Fruit fly (Drosophila melanogaster) whole organism, embryonic: Measurements from ENCODE around the gene Sam-S.

Source experiments
- Adf1 ChIP-seq: fragments of 200-800 bp; sonication (Bioruptor generic); IDR thresholded peaks from 2 replicates; pipeline ENCODE4 v1.3.6; 2022; ENCODE audit warnings: missing biosample characterization, missing genetic modification characterization
- CG1024 ChIP-seq: fragments of 200-800 bp; sonication (Bioruptor generic); IDR thresholded peaks from 2 replicates; pipeline ENCODE4 v1.3.6; 2022; ENCODE audit warnings: missing biosample characterization, missing genetic modification characterization
- CG10267 ChIP-seq: fragments of 200-800 bp; sonication (Bioruptor generic); optimal IDR thresholded peaks from 2 replicates; lab custom pipeline; 2018; ENCODE audit warnings: missing biosample characterization, mild to moderate bottlenecking, missing genetic modification characterization, moderate library complexity
- CG11456 ChIP-seq: fragments of 200-800 bp; sonication (Bioruptor generic); IDR thresholded peaks from 3 replicates; pipeline ENCODE4 v1.3.6; 2022; ENCODE audit warnings: missing biosample characterization, missing genetic modification characterization
- CG12299 ChIP-seq: fragments of 200-800 bp; sonication (Bioruptor generic); optimal IDR thresholded peaks from 2 replicates; lab custom pipeline; 2018; ENCODE audit warnings: missing biosample characterization, mild to moderate bottlenecking, missing genetic modification characterization
- CG12391 ChIP-seq: fragments of 200-800 bp; sonication (Bioruptor generic); optimal IDR thresholded peaks from 3 replicates; lab custom pipeline; 2018; ENCODE audit warnings: missing biosample characterization, mild to moderate bottlenecking, missing genetic modification characterization, moderate library complexity
- CG13287 ChIP-seq: fragments of 200-800 bp; sonication (Bioruptor generic); IDR thresholded peaks from 2 replicates; pipeline ENCODE4 v1.3.6; 2022; ENCODE audit warnings: missing biosample characterization, missing genetic modification characterization; ENCODE audit not compliant: partially characterized antibody
- CG15269 ChIP-seq: fragments of 200-800 bp; sonication (Bioruptor generic); optimal IDR thresholded peaks from 2 replicates; lab custom pipeline; 2018; ENCODE audit warnings: missing biosample characterization, mild to moderate bottlenecking, missing genetic modification characterization, moderate library complexity
- CG17385 ChIP-seq: fragments of 200-800 bp; sonication (Bioruptor generic); optimal IDR thresholded peaks from 3 replicates; lab custom pipeline; 2018; ENCODE audit warnings: missing biosample characterization, mild to moderate bottlenecking, missing genetic modification characterization
- CG2678 ChIP-seq: fragments of 200-800 bp; sonication (Bioruptor generic); optimal IDR thresholded peaks from 3 replicates; lab custom pipeline; 2019; ENCODE audit warnings: missing biosample characterization, mild to moderate bottlenecking, missing genetic modification characterization, moderate library complexity
- CG32767 ChIP-seq: fragments of 200-800 bp; sonication (Bioruptor generic); IDR thresholded peaks from 2 replicates; pipeline ENCODE4 v1.3.6; 2022; ENCODE audit warnings: missing biosample characterization, missing genetic modification characterization
- CG34376 ChIP-seq: fragments of 200-800 bp; sonication (Bioruptor generic); optimal IDR thresholded peaks from 2 replicates; lab custom pipeline; 2018; ENCODE audit warnings: missing biosample characterization, mild to moderate bottlenecking, missing genetic modification characterization
- CG4707 ChIP-seq: fragments of 200-800 bp; sonication (Bioruptor generic); optimal IDR thresholded peaks from 2 replicates; lab custom pipeline; 2018; ENCODE audit warnings: missing biosample characterization, mild to moderate bottlenecking, missing genetic modification characterization, moderate library complexity
- CG7556 ChIP-seq: fragments of 200-800 bp; sonication (Bioruptor generic); optimal IDR thresholded peaks from 2 replicates; lab custom pipeline; 2017; ENCODE audit warnings: missing biosample characterization, mild to moderate bottlenecking, missing genetic modification characterization
- CG7987 ChIP-seq: fragments of 200-800 bp; sonication (Bioruptor generic); optimal IDR thresholded peaks from 2 replicates; lab custom pipeline; 2018; ENCODE audit warnings: missing biosample characterization, mild to moderate bottlenecking, missing genetic modification characterization, moderate library complexity
- CHES-1-like ChIP-seq: fragments of 200-800 bp; sonication (Bioruptor generic); optimal IDR thresholded peaks from 2 replicates; lab custom pipeline; 2016; ENCODE audit warnings: missing biosample characterization, missing genetic modification characterization
- Dad ChIP-seq: fragments of 200-800 bp; sonication (Bioruptor generic); optimal IDR thresholded peaks from 3 replicates; lab custom pipeline; 2016; ENCODE audit warnings: missing biosample characterization, missing genetic modification characterization
- Dll ChIP-seq: fragments of 200-800 bp; sonication (Bioruptor generic); IDR thresholded peaks from 4 replicates; pipeline ENCODE4 v1.3.6; 2022; ENCODE audit warnings: missing biosample characterization, missing genetic modification characterization; ENCODE audit not compliant: partially characterized antibody
- Drgx ChIP-seq: fragments of 200-800 bp; sonication (Bioruptor generic); IDR thresholded peaks from 2 replicates; pipeline ENCODE4 v1.3.6; 2022; ENCODE audit warnings: missing biosample characterization, missing genetic modification characterization
- E2f2 ChIP-seq: fragments of 200-800 bp; sonication (Bioruptor generic); IDR thresholded peaks from 2 replicates; pipeline ENCODE4 v1.3.6; 2022; ENCODE audit warnings: missing biosample characterization, missing genetic modification characterization
- ERR ChIP-seq: fragments of 200-800 bp; sonication (Bioruptor generic); optimal IDR thresholded peaks from 2 replicates; lab custom pipeline; 2016; ENCODE audit warnings: missing biosample characterization, missing genetic modification characterization
- Mes4 ChIP-seq: fragments of 200-800 bp; sonication (Bioruptor generic); optimal IDR thresholded peaks from 2 replicates; lab custom pipeline; 2016; ENCODE audit warnings: missing biosample characterization, missing genetic modification characterization
- NC2β ChIP-seq: fragments of 200-800 bp; sonication (Bioruptor generic); optimal IDR thresholded peaks from 2 replicates; lab custom pipeline; 2016; ENCODE audit warnings: missing biosample characterization, missing genetic modification characterization
- Nf-YC ChIP-seq: fragments of 200-800 bp; optimal IDR thresholded peaks from 3 replicates; lab custom pipeline; 2019; ENCODE audit warnings: missing biosample characterization, mild to moderate bottlenecking, missing genetic modification characterization, moderate library complexity
- Pdp1 ChIP-seq, 2 experiments: fragments of 200-800 bp; sonication (Bioruptor generic); optimal IDR thresholded peaks; 3 replicates each; lab custom pipeline; 2016; ENCODE audit warnings: missing biosample characterization in 2 of 2, missing genetic modification characterization in 2 of 2, mild to moderate bottlenecking in 1 of 2, moderate library complexity in 1 of 2
- Ptx1 ChIP-seq: fragments of 200-800 bp; sonication (Bioruptor generic); IDR thresholded peaks from 2 replicates; pipeline ENCODE4 v1.3.6; 2022; ENCODE audit warnings: missing biosample characterization, missing genetic modification characterization
- Six4 ChIP-seq: fragments of 200-800 bp; sonication (Bioruptor generic); optimal IDR thresholded peaks from 2 replicates; lab custom pipeline; 2016; ENCODE audit warnings: missing biosample characterization, missing genetic modification characterization
- Sox102F ChIP-seq: fragments of 200-800 bp; sonication (Bioruptor generic); optimal IDR thresholded peaks from 2 replicates; lab custom pipeline; 2018; ENCODE audit warnings: missing biosample characterization, mild to moderate bottlenecking, missing genetic modification characterization, moderate library complexity
- abd-A ChIP-seq: fragments of 200-800 bp; sonication (Bioruptor generic); optimal IDR thresholded peaks from 3 replicates; lab custom pipeline; 2019; ENCODE audit warnings: missing biosample characterization, mild to moderate bottlenecking, missing genetic modification characterization, moderate library complexity
- chinmo ChIP-seq: fragments of 200-800 bp; sonication (Bioruptor generic); IDR thresholded peaks from 4 replicates; pipeline ENCODE4 v1.3.6; 2022; ENCODE audit warnings: missing biosample characterization, missing genetic modification characterization; ENCODE audit not compliant: partially characterized antibody
- chm ChIP-seq: fragments of 200-800 bp; sonication (Bioruptor generic); IDR thresholded peaks from 2 replicates; pipeline ENCODE4 v1.3.6; 2022; ENCODE audit warnings: missing biosample characterization, missing genetic modification characterization
- gce ChIP-seq: fragments of 200-800 bp; sonication (Bioruptor generic); IDR thresholded peaks from 3 replicates; pipeline ENCODE4 v1.3.6; 2022; ENCODE audit warnings: missing biosample characterization, missing genetic modification characterization
- gcm ChIP-seq: fragments of 200-800 bp; sonication (Bioruptor generic); optimal IDR thresholded peaks from 2 replicates; lab custom pipeline; 2019; ENCODE audit warnings: missing biosample characterization, mild to moderate bottlenecking, missing genetic modification characterization, moderate library complexity
- gcm2 ChIP-seq: fragments of 200-800 bp; sonication (Bioruptor generic); optimal IDR thresholded peaks from 2 replicates; lab custom pipeline; 2016; ENCODE audit warnings: missing biosample characterization, missing genetic modification characterization
- hb ChIP-seq: fragments of 200-800 bp; sonication (Bioruptor generic); IDR thresholded peaks from 3 replicates; pipeline ENCODE4 v1.3.6; 2022; ENCODE audit warnings: missing biosample characterization, missing genetic modification characterization; ENCODE audit not compliant: partially characterized antibody
- hth ChIP-seq: fragments of >200 bp; optimal IDR thresholded peaks from 2 replicates; lab custom pipeline; 2017; ENCODE audit warnings: inconsistent platforms
- lab ChIP-seq: fragments of 200-800 bp; sonication (Bioruptor generic); optimal IDR thresholded peaks from 3 replicates; lab custom pipeline; 2017; ENCODE audit warnings: missing biosample characterization, missing genetic modification characterization, mild to moderate bottlenecking, moderate library complexity, missing genetic modification reagents
- lilli ChIP-seq: fragments of 200-800 bp; sonication (Bioruptor generic); optimal IDR thresholded peaks from 3 replicates; lab custom pipeline; 2016; ENCODE audit warnings: missing biosample characterization, missing genetic modification characterization
- otp ChIP-seq: fragments of 200-800 bp; sonication (Bioruptor generic); IDR thresholded peaks from 3 replicates; pipeline ENCODE4, ENCODE4 v1.3.6; 2022; ENCODE audit warnings: missing biosample characterization, missing genetic modification characterization
- salm ChIP-seq: fragments of 200-800 bp; sonication (Bioruptor generic); optimal IDR thresholded peaks from 2 replicates; lab custom pipeline; 2018; ENCODE audit warnings: missing biosample characterization, mild to moderate bottlenecking, missing genetic modification characterization
- scrt ChIP-seq: fragments of 200-800 bp; sonication (Bioruptor generic); optimal IDR thresholded peaks from 2 replicates; lab custom pipeline; 2018; ENCODE audit warnings: missing biosample characterization, mild to moderate bottlenecking, missing genetic modification characterization, moderate library complexity
- so ChIP-seq: fragments of 200-800 bp; sonication (Bioruptor generic); IDR thresholded peaks from 3 replicates; pipeline ENCODE4 v1.3.6; 2022; ENCODE audit warnings: missing biosample characterization, missing genetic modification characterization
- sqz ChIP-seq: fragments of 200-800 bp; sonication (Bioruptor generic); optimal IDR thresholded peaks from 3 replicates; lab custom pipeline; 2018; ENCODE audit warnings: missing biosample characterization, mild to moderate bottlenecking, missing genetic modification characterization
- sug ChIP-seq: fragments of 200-800 bp; optimal IDR thresholded peaks from 2 replicates; lab custom pipeline; 2019; ENCODE audit warnings: missing biosample characterization, mild to moderate bottlenecking, missing genetic modification characterization, moderate library complexity
- tap ChIP-seq: fragments of 200-800 bp; optimal IDR thresholded peaks from 3 replicates; lab custom pipeline; 2019; ENCODE audit warnings: missing biosample characterization, mild to moderate bottlenecking, missing genetic modification characterization, moderate library complexity
- trh ChIP-seq: fragments of 200-800 bp; sonication (Bioruptor generic); optimal IDR thresholded peaks from 2 replicates; lab custom pipeline; 2016; ENCODE audit warnings: missing biosample characterization, missing genetic modification characterization
- vvl ChIP-seq: fragments of 200-800 bp; sonication (Bioruptor generic); IDR thresholded peaks from 2 replicates; pipeline ENCODE4 v1.3.6; 2022; ENCODE audit warnings: missing biosample characterization, missing genetic modification characterization
- zfh1 ChIP-seq: fragments of 200-800 bp; sonication (Bioruptor generic); IDR thresholded peaks from 3 replicates; pipeline ENCODE4 v1.3.6; 2022; ENCODE audit warnings: missing biosample characterization, missing genetic modification characterization

The Sam-S gene

dm6 chr2L:128977-129941, 22.6 kb downstream of the Sam-S start (continued):
- TF ChIP-seq E2f2 (GFP tag; lab: Robert Waterston, UW): peak; percentile 23; the same call in 1 of the 2 replicates
- peak; percentile 31; the same call in 2 of the 3 replicates for TF ChIP-seq gce
- peak; percentile 76 for TF ChIP-seq vvl (GFP tag; lab: Robert Waterston, UW)
- 0 out of 3 replicates have a peak, but pooled peaks have one; percentile 18 for TF ChIP-seq so
- TF ChIP-seq NC2β: peak; percentile 47
- TF ChIP-seq Dll (GFP tag; lab: Robert Waterston, UW): no peak; the same call in 3 of the 4 replicates
- TF ChIP-seq CHES-1-like (GFP tag; lab: Kevin White, UChicago): peak; percentile 37
- TF ChIP-seq CG7987 (GFP tag; lab: Kevin White, UChicago): peak; percentile 68
- peak; percentile 59 for TF ChIP-seq scrt (GFP tag; lab: Kevin White, UChicago)
- peak; percentile 69 for TF ChIP-seq CG13287 (GFP tag; lab: Robert Waterston, UW)
- TF ChIP-seq abd-A (tag; lab: Kevin White, UChicago): peak; percentile 2
- peak; percentile 64 for TF ChIP-seq CG4707 (GFP tag; lab: Kevin White, UChicago)
- peak; percentile 23 for TF ChIP-seq CG10267 (tag; lab: Kevin White, UChicago)
- peak; percentile 91 for TF ChIP-seq chm (GFP tag; lab: Robert Waterston, UW)
- TF ChIP-seq Ptx1 (GFP tag; lab: Robert Waterston, UW): no peak
- TF ChIP-seq Adf1 (GFP tag; lab: Robert Waterston, UW): peak; percentile 67
- peak; percentile 18 for TF ChIP-seq CG15269 (tag; lab: Kevin White, UChicago)
- peak; percentile 29 for TF ChIP-seq CG12391 (tag; lab: Kevin White, UChicago)
- TF ChIP-seq zfh1: peak; percentile 60; the same call in 2 of the 3 replicates
- peak; percentile 51 for TF ChIP-seq CG2678 (tag; lab: Kevin White, UChicago)
- TF ChIP-seq tap (tag; lab: Kevin White, UChicago): peak; percentile 8
- TF ChIP-seq Pdp1 (GFP tag; optimal IDR thresholded peaks at IDR 0.05; lab: Kevin White, UChicago): peak in 1 of 2 experiments; percentile 85
- peak; percentile 87 for TF ChIP-seq CG34376
- TF ChIP-seq gcm2 (GFP tag; lab: Kevin White, UChicago): no peak
- TF ChIP-seq lab: peak; percentile 82
- no peak for TF ChIP-seq hth (lab: Kevin White, UChicago)
- TF ChIP-seq Nf-YC (tag; lab: Kevin White, UChicago): peak; percentile 74
- TF ChIP-seq gcm (GFP tag; lab: Kevin White, UChicago): peak; percentile 78
- TF ChIP-seq CG17385 (GFP tag; lab: Kevin White, UChicago): peak; percentile 60
- no peak for TF ChIP-seq trh (GFP tag; lab: Kevin White, UChicago)
- TF ChIP-seq chinmo (GFP tag; lab: Robert Waterston, UW): peak; percentile 95
- TF ChIP-seq Mes4 (GFP tag; lab: Kevin White, UChicago): peak; percentile 10
- TF ChIP-seq CG32767 (GFP tag; lab: Robert Waterston, UW): peak; percentile 66
- peak; percentile 13 for TF ChIP-seq salm (tag; lab: Kevin White, UChicago)
- TF ChIP-seq otp: peak; percentile 43; the same call in 1 of the 3 replicates
- TF ChIP-seq hb: no peak
- TF ChIP-seq Drgx: 0 out of 2 replicates have a peak, but pooled peaks have one; percentile 27
- peak; percentile 57 for TF ChIP-seq CG12299 (tag; lab: Kevin White, UChicago)
- no peak for TF ChIP-seq CG1024 (GFP tag; lab: Robert Waterston, UW)
- TF ChIP-seq Dad (GFP tag; lab: Kevin White, UChicago): peak; percentile 20
- peak; percentile 51; the same call in 1 of the 3 replicates for TF ChIP-seq CG11456
- TF ChIP-seq Six4 (GFP tag; lab: Kevin White, UChicago): no peak
- peak; percentile 17 for TF ChIP-seq ERR
- peak; percentile 42 for TF ChIP-seq lilli
- TF ChIP-seq sqz (GFP tag; lab: Kevin White, UChicago): peak; percentile 2
- no peak for TF ChIP-seq Sox102F (GFP tag; lab: Kevin White, UChicago)
- TF ChIP-seq CG7556 (GFP tag; lab: Kevin White, UChicago): peak; percentile 1
- TF ChIP-seq sug (tag; lab: Kevin White, UChicago): peak; percentile 59
